Fruit fly (Drosophila melanogaster) whole organism, embryonic: Measurements from ENCODE around the gene CG14913.
A peak's percentile ranks its signal among the peaks of the same experiment; 100 is the strongest.

ENCODE experiments used
- ATbp ChIP-seq: fragments of 200-800 bp; sonication (Bioruptor generic); optimal IDR thresholded peaks from 2 replicates; lab custom pipeline; 2017; ENCODE audit warnings: missing biosample characterization, mild to moderate bottlenecking, missing genetic modification characterization, missing genetic modification reagents
- Bdp1 ChIP-seq: fragments of 200-800 bp; sonication (Bioruptor generic); optimal IDR thresholded peaks from 3 replicates; lab custom pipeline; 2016; ENCODE audit warnings: missing biosample characterization, missing genetic modification characterization
- Blimp-1 ChIP-seq: fragments of 200-800 bp; sonication (Bioruptor generic); optimal IDR thresholded peaks from 3 replicates; lab custom pipeline; 2018; ENCODE audit warnings: missing biosample characterization, missing genetic modification characterization, mild to moderate bottlenecking, moderate library complexity, missing genetic modification reagents
- C15 ChIP-seq: fragments of 200-800 bp; sonication (Bioruptor generic); IDR thresholded peaks from 3 replicates; pipeline ENCODE4 v1.3.6; 2022; ENCODE audit warnings: missing biosample characterization, missing genetic modification characterization
- CG10267 ChIP-seq: fragments of 200-800 bp; sonication (Bioruptor generic); optimal IDR thresholded peaks from 2 replicates; lab custom pipeline; 2018; ENCODE audit warnings: missing biosample characterization, mild to moderate bottlenecking, missing genetic modification characterization, moderate library complexity
- CG10565 ChIP-seq: fragments of 200-800 bp; sonication (Bioruptor generic); optimal IDR thresholded peaks from 3 replicates; lab custom pipeline; 2016; ENCODE audit warnings: missing biosample characterization, mild to moderate bottlenecking, missing genetic modification characterization
- CG12769 ChIP-seq: fragments of 200-800 bp; sonication (Bioruptor generic); optimal IDR thresholded peaks from 2 replicates; lab custom pipeline; 2019; ENCODE audit warnings: missing biosample characterization, mild to moderate bottlenecking, missing genetic modification characterization, moderate library complexity
- CG14667 ChIP-seq: fragments of 200-800 bp; sonication (Bioruptor generic); IDR thresholded peaks from 2 replicates; pipeline ENCODE4 v1.3.6; 2022; ENCODE audit warnings: missing biosample characterization, missing genetic modification characterization
- CG15073 ChIP-seq: fragments of 200-800 bp; sonication (Bioruptor generic); optimal IDR thresholded peaks from 2 replicates; lab custom pipeline; 2016; ENCODE audit warnings: missing biosample characterization, missing genetic modification characterization
- CG15479 ChIP-seq: fragments of 200-800 bp; sonication (Bioruptor generic); optimal IDR thresholded peaks from 3 replicates; lab custom pipeline; 2019; ENCODE audit warnings: missing biosample characterization, mild to moderate bottlenecking, missing genetic modification characterization, moderate library complexity
- CG17361 ChIP-seq: fragments of 200-800 bp; sonication (Bioruptor generic); IDR thresholded peaks from 3 replicates; pipeline ENCODE4 v1.3.6; 2022; ENCODE audit warnings: missing biosample characterization, missing genetic modification characterization
- CG17612 ChIP-seq: fragments of 200-800 bp; sonication (Bioruptor generic); IDR thresholded peaks from 2 replicates; pipeline ENCODE4 v1.3.6; 2022; ENCODE audit warnings: missing biosample characterization, missing genetic modification characterization
- CG18764 ChIP-seq: fragments of 200-800 bp; sonication (Bioruptor generic); optimal IDR thresholded peaks from 3 replicates; lab custom pipeline; 2016; ENCODE audit warnings: missing biosample characterization, missing genetic modification characterization
- CG32532 ChIP-seq: fragments of 200-800 bp; sonication (Bioruptor generic); IDR thresholded peaks from 2 replicates; pipeline ENCODE4 v1.3.6; 2022; ENCODE audit warnings: missing biosample characterization, missing genetic modification characterization
- CG3995 ChIP-seq: fragments of 200-800 bp; sonication (Bioruptor generic); optimal IDR thresholded peaks from 3 replicates; lab custom pipeline; 2016; ENCODE audit warnings: missing biosample characterization, missing genetic modification characterization
- CG4424 ChIP-seq: fragments of 200-800 bp; sonication (Bioruptor generic); optimal IDR thresholded peaks from 3 replicates; lab custom pipeline; 2016; ENCODE audit warnings: missing biosample characterization, missing genetic modification characterization
- CG4730 ChIP-seq: fragments of 200-800 bp; sonication (Bioruptor generic); IDR thresholded peaks from 2 replicates; pipeline ENCODE4 v1.3.6; 2022; ENCODE audit warnings: missing biosample characterization, missing genetic modification characterization
- CG4854 ChIP-seq: fragments of 200-800 bp; sonication (Bioruptor generic); optimal IDR thresholded peaks from 2 replicates; lab custom pipeline; 2016; ENCODE audit warnings: missing biosample characterization, missing genetic modification characterization, inconsistent platforms
- CG5180 ChIP-seq: fragments of 200-800 bp; sonication (Bioruptor generic); optimal IDR thresholded peaks from 3 replicates; lab custom pipeline; 2017; ENCODE audit warnings: missing biosample characterization, missing genetic modification characterization, mild to moderate bottlenecking, moderate library complexity, missing genetic modification reagents
- CG6854 ChIP-seq: fragments of 200-800 bp; sonication (Bioruptor generic); optimal IDR thresholded peaks from 3 replicates; lab custom pipeline; 2017; ENCODE audit warnings: missing biosample characterization, mild to moderate bottlenecking, missing genetic modification characterization
- CG7372 ChIP-seq: fragments of 200-800 bp; sonication (Bioruptor generic); IDR thresholded peaks from 2 replicates; pipeline ENCODE4 v1.3.6; 2022; ENCODE audit warnings: missing biosample characterization, missing genetic modification characterization
- CG9876 ChIP-seq: fragments of 200-800 bp; sonication (Bioruptor generic); optimal IDR thresholded peaks from 2 replicates; lab custom pipeline; 2016; ENCODE audit warnings: missing biosample characterization, missing genetic modification characterization
- CrebB ChIP-seq: fragments of 200-800 bp; sonication (Bioruptor generic); optimal IDR thresholded peaks from 3 replicates; lab custom pipeline; 2018; ENCODE audit warnings: missing biosample characterization, mild to moderate bottlenecking, missing genetic modification characterization
- Dip3 ChIP-seq: fragments of 200-800 bp; sonication (Bioruptor generic); optimal IDR thresholded peaks from 3 replicates; lab custom pipeline; 2016; ENCODE audit warnings: missing biosample characterization, missing genetic modification characterization
- Drgx ChIP-seq: fragments of 200-800 bp; sonication (Bioruptor generic); IDR thresholded peaks from 2 replicates; pipeline ENCODE4 v1.3.6; 2022; ENCODE audit warnings: missing biosample characterization, missing genetic modification characterization
- E2f1 ChIP-seq: fragments of 200-800 bp; sonication (Bioruptor generic); IDR thresholded peaks from 2 replicates; pipeline ENCODE4 v1.3.6; 2022; ENCODE audit warnings: missing biosample characterization, missing genetic modification characterization
- H2.0 ChIP-seq: fragments of 200-800 bp; sonication (Bioruptor generic); IDR thresholded peaks from 2 replicates; pipeline ENCODE4 v1.3.6; 2022; ENCODE audit warnings: missing biosample characterization, missing genetic modification characterization
- MESR4 ChIP-seq: fragments of 200-800 bp; sonication (Bioruptor generic); optimal IDR thresholded peaks from 2 replicates; lab custom pipeline; 2018; ENCODE audit warnings: missing biosample characterization, mild to moderate bottlenecking, missing genetic modification characterization, moderate library complexity
- Mad ChIP-seq: fragments of 200-800 bp; sonication (Bioruptor generic); optimal IDR thresholded peaks from 2 replicates; lab custom pipeline; 2016; ENCODE audit warnings: missing biosample characterization, missing genetic modification characterization
- Sin3A ChIP-seq: fragments of >200 bp; optimal IDR thresholded peaks from 2 replicates; lab custom pipeline; 2018
- Sox102F ChIP-seq: fragments of 200-800 bp; sonication (Bioruptor generic); optimal IDR thresholded peaks from 2 replicates; lab custom pipeline; 2018; ENCODE audit warnings: missing biosample characterization, mild to moderate bottlenecking, missing genetic modification characterization, moderate library complexity
- Spps ChIP-seq: fragments of 200-800 bp; sonication (Bioruptor generic); optimal IDR thresholded peaks from 2 replicates; lab custom pipeline; 2018; ENCODE audit warnings: missing biosample characterization, mild to moderate bottlenecking, missing genetic modification characterization
- TFAM ChIP-seq: fragments of 200-800 bp; sonication (Bioruptor generic); optimal IDR thresholded peaks from 2 replicates; lab custom pipeline; 2017; ENCODE audit warnings: missing biosample characterization, missing genetic modification characterization, inconsistent platforms
- Tbp ChIP-seq: fragments of >200 bp; optimal IDR thresholded peaks from 2 replicates; lab custom pipeline; 2018; ENCODE audit warnings: missing biosample characterization, missing genetic modification characterization
- Xbp1 ChIP-seq: fragments of 200-800 bp; sonication (Bioruptor generic); optimal IDR thresholded peaks from 3 replicates; lab custom pipeline; 2016; ENCODE audit warnings: missing biosample characterization, mild to moderate bottlenecking, missing genetic modification characterization
- ac ChIP-seq: fragments of 200-800 bp; sonication (Bioruptor generic); optimal IDR thresholded peaks from 3 replicates; lab custom pipeline; 2017; ENCODE audit warnings: missing biosample characterization, mild to moderate bottlenecking, missing genetic modification characterization
- caup ChIP-seq: fragments of 200-800 bp; sonication (Bioruptor generic); optimal IDR thresholded peaks from 3 replicates; lab custom pipeline; 2017; ENCODE audit warnings: missing biosample characterization, mild to moderate bottlenecking, missing genetic modification characterization, moderate library complexity; ENCODE audit not compliant: severe bottlenecking
- chinmo ChIP-seq: fragments of 200-800 bp; sonication (Bioruptor generic); IDR thresholded peaks from 4 replicates; pipeline ENCODE4 v1.3.6; 2022; ENCODE audit warnings: missing biosample characterization, missing genetic modification characterization; ENCODE audit not compliant: partially characterized antibody
- fd64A ChIP-seq: fragments of 200-800 bp; sonication (Bioruptor generic); optimal IDR thresholded peaks from 3 replicates; lab custom pipeline; 2018; ENCODE audit warnings: missing biosample characterization, mild to moderate bottlenecking, missing genetic modification characterization
- gro ChIP-seq: fragments of 200-800 bp; sonication (Bioruptor generic); optimal IDR thresholded peaks from 2 replicates; lab custom pipeline; 2016; ENCODE audit warnings: missing biosample characterization, missing genetic modification characterization
- ham ChIP-seq: fragments of 200-800 bp; sonication (Bioruptor generic); IDR thresholded peaks from 2 replicates; pipeline ENCODE4 v1.3.6; 2022; ENCODE audit warnings: missing biosample characterization, missing genetic modification characterization
- ranshi ChIP-seq: fragments of 200-800 bp; sonication (Bioruptor generic); IDR thresholded peaks from 2 replicates; pipeline ENCODE4 v1.3.6; 2022; ENCODE audit warnings: missing biosample characterization, missing genetic modification characterization
- rib ChIP-seq: fragments of 200-800 bp; sonication (Bioruptor generic); IDR thresholded peaks from 2 replicates; pipeline ENCODE4 v1.3.6; 2022; ENCODE audit warnings: missing biosample characterization, missing genetic modification characterization
- shn ChIP-seq: fragments of 200-800 bp; sonication (Bioruptor generic); optimal IDR thresholded peaks from 3 replicates; lab custom pipeline; 2016; ENCODE audit warnings: missing biosample characterization, missing genetic modification characterization
- slou ChIP-seq: fragments of 200-800 bp; sonication (Bioruptor generic); optimal IDR thresholded peaks from 3 replicates; lab custom pipeline; 2016; ENCODE audit warnings: missing biosample characterization, missing genetic modification characterization
- sna ChIP-seq: fragments of 200-800 bp; sonication (Bioruptor generic); IDR thresholded peaks from 2 replicates; pipeline ENCODE4 v1.3.6; 2022; ENCODE audit warnings: missing biosample characterization, missing genetic modification characterization; ENCODE audit not compliant: partially characterized antibody
- tna ChIP-seq: fragments of 200-800 bp; sonication (Bioruptor generic); IDR thresholded peaks from 2 replicates; pipeline ENCODE4 v1.3.6; 2022; ENCODE audit warnings: missing biosample characterization, missing genetic modification characterization; ENCODE audit not compliant: partially characterized antibody
- unpg ChIP-seq: fragments of 200-800 bp; sonication (Bioruptor generic); optimal IDR thresholded peaks from 3 replicates; lab custom pipeline; 2018; ENCODE audit warnings: missing biosample characterization, mild to moderate bottlenecking, missing genetic modification characterization, moderate library complexity
- yki ChIP-seq: fragments of >200 bp; optimal IDR thresholded peaks from 3 replicates; lab custom pipeline; 2018

The CG14913 gene

DNA sequence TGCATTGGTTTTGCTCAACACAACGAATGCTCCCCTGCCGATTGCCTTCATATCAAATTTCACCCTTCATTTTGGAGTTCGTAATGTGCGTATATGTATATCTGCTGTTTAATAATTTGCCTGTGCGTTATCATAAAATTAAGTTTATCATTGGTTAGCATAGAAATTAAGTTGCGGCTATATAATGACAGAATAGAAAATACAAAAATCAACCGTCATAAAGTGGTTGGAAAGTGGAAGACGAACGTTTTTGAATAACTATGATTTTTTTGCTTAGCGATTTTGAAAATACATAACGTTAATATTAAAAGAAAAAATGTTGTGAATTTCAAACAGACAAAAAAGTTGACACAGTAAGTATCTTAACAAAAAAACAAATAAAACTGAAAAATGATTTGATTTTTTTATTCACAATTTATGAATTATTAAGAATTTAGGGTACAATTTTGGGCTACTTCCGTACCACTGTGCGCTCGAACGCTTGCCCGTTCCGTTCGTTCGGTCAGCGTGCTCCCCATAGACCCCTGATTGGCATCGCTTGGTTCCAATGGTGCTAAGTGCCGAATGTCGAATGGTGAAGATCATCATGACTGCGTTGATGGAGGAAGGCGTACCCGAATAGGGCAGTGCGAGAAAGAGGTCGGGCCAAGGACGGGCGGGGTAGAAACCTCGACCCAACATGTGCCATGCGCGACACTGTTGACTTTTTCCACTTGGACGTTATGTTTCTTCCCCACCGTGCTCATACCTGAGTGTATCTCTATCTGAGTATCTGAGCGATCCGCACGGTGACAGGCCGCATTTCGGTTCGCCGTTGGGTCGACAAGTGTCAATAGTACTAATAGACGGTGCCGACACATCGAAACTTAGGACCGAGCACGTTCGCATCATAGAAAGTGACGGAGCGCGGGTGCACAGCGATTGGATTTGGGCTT, 21.1 kb downstream of the CG14913 start (continued):
- TF ChIP-seq caup (no peak), CG9876 (GFP tag; lab: Kevin White, UChicago) (no peak), yki (no peak), chinmo (GFP tag; lab: Robert Waterston, UW) (0 out of 4 replicates have a peak, but pooled peaks have one; percentile 9), CG17361 (peak; percentile 65; the same call in 1 of the 3 replicates), Sox102F (GFP tag; lab: Kevin White, UChicago) (peak; percentile 76), ATbp (peak; percentile 21), CG15073 (GFP tag; lab: Kevin White, UChicago) (no peak), fd64A (GFP tag; lab: Kevin White, UChicago) (no peak), ham (GFP tag; lab: Robert Waterston, UW) (no peak), TFAM (no peak), C15 (GFP tag; lab: Robert Waterston, UW) (no peak), Spps (tag; lab: Kevin White, UChicago) (peak; percentile 15), CG17612 (no peak), CG4424 (GFP tag; lab: Kevin White, UChicago) (peak; percentile 46), CG7372 (GFP tag; lab: Robert Waterston, UW) (no peak), CG32532 (GFP tag; lab: Robert Waterston, UW) (0 out of 2 replicates have a peak, but pooled peaks have one; percentile 43), tna (no peak), ac (no peak), Sin3A (lab: Kevin White, UChicago) (no peak), CG18764 (GFP tag; lab: Kevin White, UChicago) (no peak), CG12769 (peak; percentile 68), rib (GFP tag; lab: Robert Waterston, UW) (peak; percentile 33; the same call in 1 of the 2 replicates), E2f1 (GFP tag; lab: Robert Waterston, UW) (no peak), CrebB (no peak), Bdp1 (GFP tag; lab: Kevin White, UChicago) (no peak), CG5180 (GFP tag; lab: Kevin White, UChicago) (peak; percentile 84), CG3995 (GFP tag; lab: Kevin White, UChicago) (no peak), sna (GFP tag; lab: Robert Waterston, UW) (no peak), Drgx (GFP tag; lab: Robert Waterston, UW) (no peak), shn (GFP tag; lab: Kevin White, UChicago) (peak; percentile 25), CG15479 (no peak), ranshi (GFP tag; lab: Robert Waterston, UW) (peak; percentile 44; the same call in 1 of the 2 replicates), Mad (GFP tag; lab: Kevin White, UChicago) (peak; percentile 28), CG4854 (GFP tag; lab: Kevin White, UChicago) (no peak), gro (GFP tag; lab: Kevin White, UChicago) (no peak), CG4730 (GFP tag; lab: Robert Waterston, UW) (peak; percentile 22; the same call in 1 of the 2 replicates), Tbp (GFP tag; lab: Kevin White, UChicago) (no peak), Blimp-1 (GFP tag; lab: Kevin White, UChicago) (peak; percentile 41), Dip3 (peak; percentile 40), CG10565 (GFP tag; lab: Kevin White, UChicago) (no peak), MESR4 (no peak), unpg (peak; percentile 76), CG10267 (tag; lab: Kevin White, UChicago) (peak; percentile 56), slou (no peak), CG14667 (no peak), Xbp1 (GFP tag; lab: Kevin White, UChicago) (peak; percentile 62), CG6854 (no peak), H2.0 (GFP tag; lab: Robert Waterston, UW) (peak; percentile 39)
- TF ChIP-seq, all 482 proteins: peak for 214
